Worm (Caenorhabditis elegans) whole organism, L1 larva: ENCODE measurements around the gene F43B10.1.
A peak's percentile ranks its signal among the peaks of the same experiment; 100 is the strongest.

Experiments
- C04F5.9 ChIP-seq: sonication (generic microtip); optimal IDR thresholded peaks from 2 replicates; lab custom pipeline; 2016; ENCODE audit warnings: missing genetic modification characterization, missing compliant biosample characterization
- C16A3.4 ChIP-seq: fragments of 150-350 bp; optimal IDR thresholded peaks from 2 replicates; lab custom pipeline; 2014; ENCODE audit warnings: missing biosample characterization, missing genetic modification characterization
- C34B4.2 ChIP-seq: sonication (generic microtip); optimal IDR thresholded peaks from 2 replicates; lab custom pipeline; 2017; ENCODE audit warnings: mild to moderate bottlenecking, missing genetic modification characterization, missing compliant biosample characterization
- F16B12.6 ChIP-seq: fragments of 150-350 bp; optimal IDR thresholded peaks from 2 replicates; lab custom pipeline; 2014; ENCODE audit warnings: missing biosample characterization, missing genetic modification characterization
- Y116A8C.19 ChIP-seq: sonication (generic microtip); optimal IDR thresholded peaks from 2 replicates; lab custom pipeline; 2016; ENCODE audit warnings: missing compliant biosample characterization, missing genetic modification characterization, borderline replicate concordance
- alr-1 ChIP-seq: fragments of 200-800 bp; sonication (Bioruptor generic); optimal IDR thresholded peaks from 2 replicates; lab custom pipeline; 2018; ENCODE audit warnings: borderline replicate concordance, mild to moderate bottlenecking, missing genetic modification characterization, missing compliant biosample characterization
- aly-2 ChIP-seq: fragments of 150-350 bp; optimal IDR thresholded peaks from 2 replicates; lab custom pipeline; 2014; ENCODE audit warnings: missing biosample characterization, missing genetic modification characterization
- blmp-1 ChIP-seq: fragments of 150-350 bp; optimal IDR thresholded peaks from 2 replicates; lab custom pipeline; 2014; ENCODE audit warnings: missing biosample characterization, missing genetic modification characterization
- ceh-8 ChIP-seq: fragments of 200-800 bp; sonication (Bioruptor generic); optimal IDR thresholded peaks from 2 replicates; lab custom pipeline; 2018; ENCODE audit warnings: mild to moderate bottlenecking, missing genetic modification characterization, moderate library complexity, missing compliant biosample characterization
- ceh-88 ChIP-seq: fragments of 200-800 bp; sonication (Bioruptor generic); IDR thresholded peaks from 2 replicates; pipeline ENCODE4 v1.3.6; 2022; ENCODE audit warnings: missing genetic modification characterization, missing compliant biosample characterization
- dsc-1 ChIP-seq: sonication (generic microtip); optimal IDR thresholded peaks from 2 replicates; lab custom pipeline; 2016; ENCODE audit warnings: mild to moderate bottlenecking, missing genetic modification characterization, missing compliant biosample characterization
- efl-1 ChIP-seq, 4 experiments: fragments of 150-350 bp; optimal IDR thresholded peaks in 3 of 4; peaks in 1 of 4; 1 replicate in 1 of 4; 2 replicates in 3 of 4; lab custom pipeline; 2014; ENCODE audit warnings: missing biosample characterization in 2 of 4, missing genetic modification characterization in 2 of 4, missing genetic modification reagents in 2 of 4
- efl-3 ChIP-seq: fragments of 200-800 bp; sonication (Bioruptor generic); optimal IDR thresholded peaks from 2 replicates; lab custom pipeline; 2018; ENCODE audit warnings: mild to moderate bottlenecking, missing genetic modification characterization, missing compliant biosample characterization
- egl-13 ChIP-seq: sonication (generic microtip); optimal IDR thresholded peaks from 2 replicates; lab custom pipeline; 2016; ENCODE audit warnings: missing genotype, missing genetic modification reagents, missing genetic modification characterization, missing compliant biosample characterization
- elt-2 ChIP-seq: sonication (generic microtip); optimal IDR thresholded peaks from 2 replicates; lab custom pipeline; 2016; ENCODE audit warnings: missing genetic modification characterization, mild to moderate bottlenecking, inconsistent platforms, missing compliant biosample characterization, missing genetic modification reagents
- elt-3 ChIP-seq, 6 experiments: fragments of 150-350 bp in 1 of 6; sonication (generic microtip); optimal IDR thresholded peaks; 2 replicates each; lab custom pipeline; 2017 to 2018; ENCODE audit warnings: missing biosample characterization in 6 of 6, missing genetic modification characterization in 6 of 6, inconsistent platforms in 1 of 6
- fkh-10 ChIP-seq: sonication (generic microtip); optimal IDR thresholded peaks from 2 replicates; lab custom pipeline; 2017; ENCODE audit warnings: missing biosample characterization, missing genetic modification reagents, missing genetic modification characterization
- fkh-4 ChIP-seq: sonication (generic microtip); optimal IDR thresholded peaks from 2 replicates; lab custom pipeline; 2016; ENCODE audit warnings: missing compliant biosample characterization, missing genetic modification characterization, borderline replicate concordance
- fkh-8 ChIP-seq: sonication (generic microtip); optimal IDR thresholded peaks from 2 replicates; lab custom pipeline; 2016; ENCODE audit warnings: mild to moderate bottlenecking, missing genetic modification characterization, missing compliant biosample characterization
- fos-1 ChIP-seq: fragments of 150-350 bp; optimal IDR thresholded peaks from 2 replicates; lab custom pipeline; 2014; ENCODE audit warnings: missing biosample characterization, missing genetic modification characterization
- irx-1 ChIP-seq: sonication (generic microtip); optimal IDR thresholded peaks from 2 replicates; lab custom pipeline; 2016; ENCODE audit warnings: missing genetic modification characterization, missing compliant biosample characterization
- lin-14 ChIP-seq: fragments of 200-800 bp; sonication (Bioruptor generic); optimal IDR thresholded peaks from 2 replicates; lab custom pipeline; 2018; ENCODE audit warnings: mild to moderate bottlenecking, missing genetic modification characterization, moderate library complexity, missing compliant biosample characterization
- lin-35 ChIP-seq, 2 experiments: fragments of 150-350 bp; optimal IDR thresholded peaks; 2 replicates each; lab custom pipeline; 2014; ENCODE audit warnings: missing biosample characterization in 2 of 2, missing genetic modification characterization in 2 of 2, missing genetic modification reagents in 2 of 2
- lsy-2 ChIP-seq, 2 experiments: fragments of 150-350 bp; optimal IDR thresholded peaks; 2 replicates each; lab custom pipeline; 2014; ENCODE audit warnings: missing biosample characterization in 2 of 2, missing genetic modification characterization in 2 of 2
- mdl-1 ChIP-seq, 2 experiments: fragments of 150-350 bp; optimal IDR thresholded peaks; 2 replicates each; lab custom pipeline; 2014 to 2017; ENCODE audit warnings: missing biosample characterization in 2 of 2, missing genetic modification characterization in 2 of 2, inconsistent platforms in 1 of 2
- nhr-11 ChIP-seq: fragments of 150-350 bp; optimal IDR thresholded peaks from 2 replicates; lab custom pipeline; 2014; ENCODE audit warnings: missing biosample characterization, missing genetic modification characterization
- nhr-19 ChIP-seq: fragments of 200-800 bp; sonication (Bioruptor generic); conservative IDR thresholded peaks from 2 replicates; pipeline ENCODE4 v1.3.6; 2022; ENCODE audit warnings: missing genetic modification characterization, missing compliant biosample characterization
- nhr-47 ChIP-seq: sonication (generic microtip); optimal IDR thresholded peaks from 2 replicates; lab custom pipeline; 2016; ENCODE audit warnings: mild to moderate bottlenecking, missing genetic modification characterization, moderate library complexity, missing compliant biosample characterization
- nhr-71 ChIP-seq: sonication (generic microtip); optimal IDR thresholded peaks from 2 replicates; lab custom pipeline; 2016; ENCODE audit warnings: mild to moderate bottlenecking, missing genetic modification characterization, moderate library complexity, missing compliant biosample characterization
- nhr-76 ChIP-seq: sonication (generic microtip); optimal IDR thresholded peaks from 2 replicates; lab custom pipeline; 2017; ENCODE audit warnings: missing biosample characterization, missing genetic modification characterization
- pax-3 ChIP-seq: fragments of 200-800 bp; sonication (Bioruptor generic); optimal IDR thresholded peaks from 2 replicates; lab custom pipeline; 2018; ENCODE audit warnings: mild to moderate bottlenecking, missing genetic modification characterization, moderate library complexity, missing compliant biosample characterization
- pqm-1 ChIP-seq: sonication (generic microtip); optimal IDR thresholded peaks from 3 replicates; lab custom pipeline; 2017; ENCODE audit warnings: missing biosample characterization, missing genetic modification characterization
- rnt-1 ChIP-seq: sonication (generic microtip); optimal IDR thresholded peaks from 2 replicates; lab custom pipeline; 2016; ENCODE audit warnings: mild to moderate bottlenecking, missing genetic modification characterization, moderate library complexity, missing compliant biosample characterization
- skn-1 ChIP-seq: fragments of 150-350 bp; optimal IDR thresholded peaks from 2 replicates; lab custom pipeline; 2014; ENCODE audit warnings: missing biosample characterization, missing genetic modification characterization
- snu-23 ChIP-seq: sonication (generic microtip); optimal IDR thresholded peaks from 2 replicates; lab custom pipeline; 2016; ENCODE audit warnings: missing genetic modification characterization, missing compliant biosample characterization
- sptf-1 ChIP-seq: fragments of 150-350 bp; optimal IDR thresholded peaks from 2 replicates; lab custom pipeline; 2014; ENCODE audit warnings: missing biosample characterization, missing genetic modification characterization
- tbx-2 ChIP-seq: sonication (generic microtip); optimal IDR thresholded peaks from 2 replicates; lab custom pipeline; 2016; ENCODE audit warnings: missing genetic modification characterization, missing compliant biosample characterization
- unc-130 ChIP-seq: fragments of 150-350 bp; optimal IDR thresholded peaks from 2 replicates; lab custom pipeline; 2017; ENCODE audit warnings: missing biosample characterization, missing genetic modification characterization, inconsistent platforms
- zag-1 ChIP-seq: fragments of 150-350 bp; optimal IDR thresholded peaks from 2 replicates; lab custom pipeline; 2014; ENCODE audit warnings: missing biosample characterization, missing genetic modification characterization
- ztf-11 ChIP-seq, 2 experiments: sonication (generic microtip); optimal IDR thresholded peaks; 2 replicates each; lab custom pipeline; 2016 to 2017; ENCODE audit warnings: missing genetic modification characterization in 2 of 2, missing biosample characterization in 1 of 2, missing compliant biosample characterization in 1 of 2

The F43B10.1 gene

ce11 chrX:16671234-16671633, 8.6 kb upstream of the F43B10.1 start:
- TF ChIP-seq skn-1 (tag; lab: Kevin White, UChicago), result no peak
- TF ChIP-seq alr-1 (tag; lab: Kevin White, UChicago), result no peak
- no peak for TF ChIP-seq fkh-4
- TF ChIP-seq nhr-76 (tag; lab: Kevin White, UChicago), result no peak
- TF ChIP-seq nhr-11, result no peak
- no peak for TF ChIP-seq fkh-10 (GFP tag; lab: Kevin White, UChicago)
- TF ChIP-seq ceh-88 (GFP tag; lab: Robert Waterston, UW), result no peak
- TF ChIP-seq ztf-11 (tag; optimal IDR thresholded peaks at IDR 0.05; lab: Kevin White, UChicago), result no peak
- no peak for TF ChIP-seq fkh-8 (tag; lab: Kevin White, UChicago)
- TF ChIP-seq nhr-71, result no peak
- TF ChIP-seq pqm-1 (tag; lab: Kevin White, UChicago), result no peak

- TF ChIP-seq tbx-2 (tag; lab: Kevin White, UChicago) (no peak), elt-2 (tag; lab: Kevin White, UChicago) (peak; percentile 51)
These were observed 6.5 kb upstream of the F43B10.1 start for ce11 chrX:16669106-16669505.

- TF ChIP-seq lin-14 (GFP tag; lab: Kevin White, UChicago) (no peak), F16B12.6 (tag; lab: Kevin White, UChicago) (no peak), fkh-10 (GFP tag; lab: Kevin White, UChicago) (no peak), blmp-1 (tag; lab: Kevin White, UChicago) (no peak), efl-3 (no peak), elt-3 (tag; optimal IDR thresholded peaks at IDR 0.05; lab: Kevin White, UChicago) (no peak), unc-130 (no peak), aly-2 (no peak), C34B4.2 (tag; lab: Kevin White, UChicago) (no peak)
These were observed 4.9 kb upstream of the F43B10.1 start for ce11 chrX:16667515-16667914.

ce11 chrX:16660268-16660667, 2.4 kb downstream of the F43B10.1 start:
- no peak for TF ChIP-seq efl-1 (optimal IDR thresholded peaks at IDR 0.05; lab: Kevin White, UChicago)
- TF ChIP-seq efl-1 (GFP tag; optimal IDR thresholded peaks at IDR 0.05 in 1 of 2; lab: Kevin White, UChicago), result peak in 1 of 2 experiments; percentile 50
- TF ChIP-seq fkh-8 (tag; lab: Kevin White, UChicago), result peak; percentile 9
- TF ChIP-seq nhr-47, result no peak

- TF ChIP-seq rnt-1 (tag; lab: Kevin White, UChicago) (peak; percentile 31), C34B4.2 (tag; lab: Kevin White, UChicago) (no peak), sptf-1 (tag; lab: Kevin White, UChicago) (no peak), lin-14 (GFP tag; lab: Kevin White, UChicago) (peak; percentile 47), pax-3 (tag; lab: Kevin White, UChicago) (no peak), F16B12.6 (tag; lab: Kevin White, UChicago) (no peak), lin-35 (GFP tag; optimal IDR thresholded peaks at IDR 0.05; lab: Kevin White, UChicago) (no peak), elt-2 (tag; lab: Kevin White, UChicago) (no peak), egl-13 (no peak), zag-1 (no peak), elt-3 (tag; optimal IDR thresholded peaks at IDR 0.05; lab: Kevin White, UChicago) (no peak), blmp-1 (tag; lab: Kevin White, UChicago) (peak; percentile 90), irx-1 (tag; lab: Kevin White, UChicago) (no peak), efl-3 (no peak)
These were observed 4.3 kb downstream of the F43B10.1 start for ce11 chrX:16658309-16658708.

ce11 chrX:16655283-16655682, 7.3 kb downstream of the F43B10.1 start:
- TF ChIP-seq unc-130 (peak; percentile 30), lin-14 (GFP tag; lab: Kevin White, UChicago) (peak; percentile 72), fos-1 (tag; lab: Kevin White, UChicago) (no peak), nhr-47 (no peak), snu-23 (GFP tag; lab: Kevin White, UChicago) (peak; percentile 34), ceh-8 (GFP tag; lab: Kevin White, UChicago) (no peak), C16A3.4 (tag; lab: Kevin White, UChicago) (no peak), blmp-1 (tag; lab: Kevin White, UChicago) (no peak), Y116A8C.19 (tag; lab: Kevin White, UChicago) (no peak), C04F5.9 (tag; lab: Kevin White, UChicago) (no peak), mdl-1 (tag; optimal IDR thresholded peaks at IDR 0.05; lab: Kevin White, UChicago) (peak in 1 of 2 experiments; percentile 14), lsy-2 (tag; optimal IDR thresholded peaks at IDR 0.05; lab: Kevin White, UChicago) (peak in 1 of 2 experiments; percentile 18), dsc-1 (tag; lab: Kevin White, UChicago) (peak; percentile 27), tbx-2 (tag; lab: Kevin White, UChicago) (no peak), rnt-1 (tag; lab: Kevin White, UChicago) (peak; percentile 59), pax-3 (tag; lab: Kevin White, UChicago) (no peak), nhr-71 (peak; percentile 58), fkh-8 (tag; lab: Kevin White, UChicago) (no peak), nhr-19 (GFP tag; lab: Robert Waterston, UW) (0 out of 2 replicates have a peak, but pooled peaks have one; percentile 24)
